Worm (Caenorhabditis elegans) whole organism, L4 larva: Measurements from ENCODE around the gene sri-30.

Experiments
- nhr-102 ChIP-seq: sonication (generic microtip); optimal IDR thresholded peaks from 2 replicates; lab custom pipeline; 2016; ENCODE audit warnings: mild to moderate bottlenecking, missing genetic modification characterization, moderate library complexity, missing compliant biosample characterization
- nhr-6 ChIP-seq: fragments of 150-350 bp; optimal IDR thresholded peaks from 2 replicates; lab custom pipeline; 2014; ENCODE audit warnings: missing biosample characterization, missing genetic modification characterization
- ztf-11 ChIP-seq: fragments of 150-350 bp; optimal IDR thresholded peaks from 2 replicates; lab custom pipeline; 2014; ENCODE audit warnings: missing biosample characterization, missing genetic modification characterization

- TF ChIP-seq nhr-6 (tag; lab: Kevin White, UChicago) (no peak), nhr-102 (tag; lab: Kevin White, UChicago) (no peak), ztf-11 (tag; lab: Kevin White, UChicago) (no peak)
Measured at ce11 chrII:3068646-3069045, 22.7 kb downstream of the sri-30 start.
